Worm (Caenorhabditis elegans) whole organism, L3 larva: ENCODE results near the gene srbc-32.
"Not testable (repeated sequence)": the region's sequence is repeated elsewhere in the genome, so short reads cannot be mapped to it uniquely, and the experiment has no call there.

Experiments
- R02D3.7 ChIP-seq: fragments of 150-350 bp; optimal IDR thresholded peaks from 2 replicates; lab custom pipeline; 2014; ENCODE audit warnings: missing biosample characterization, missing genetic modification characterization
- ZK546.5 ChIP-seq: sonication (generic microtip); optimal IDR thresholded peaks from 2 replicates; lab custom pipeline; 2017; ENCODE audit warnings: missing biosample characterization, missing genetic modification characterization
- ama-1 ChIP-seq: fragments of 150-350 bp; optimal IDR thresholded peaks from 2 replicates; lab custom pipeline; 2018
- ceh-16 ChIP-seq: sonication (generic microtip); optimal IDR thresholded peaks from 2 replicates; lab custom pipeline; 2017; ENCODE audit warnings: missing biosample characterization, missing genetic modification characterization
- ceh-28 ChIP-seq: fragments of 150-350 bp; optimal IDR thresholded peaks from 2 replicates; lab custom pipeline; 2014; ENCODE audit warnings: missing biosample characterization, missing genetic modification reagents, missing genetic modification characterization
- ceh-82 ChIP-seq: fragments of 150-350 bp; optimal IDR thresholded peaks from 2 replicates; lab custom pipeline; 2014; ENCODE audit warnings: missing biosample characterization, missing genetic modification characterization
- daf-12 ChIP-seq: fragments of 150-350 bp; optimal IDR thresholded peaks from 2 replicates; lab custom pipeline; 2014; ENCODE audit warnings: missing biosample characterization, missing genetic modification reagents, missing genetic modification characterization
- egl-27 ChIP-seq: sonication (generic microtip); optimal IDR thresholded peaks from 4 replicates; lab custom pipeline; 2017; ENCODE audit warnings: missing biosample characterization, missing genetic modification reagents, missing genetic modification characterization
- egl-5 ChIP-seq: fragments of 150-350 bp; optimal IDR thresholded peaks from 2 replicates; lab custom pipeline; 2017; ENCODE audit warnings: missing biosample characterization, missing genetic modification reagents, missing genetic modification characterization, inconsistent platforms
- elt-1 ChIP-seq: fragments of 150-350 bp; optimal IDR thresholded peaks from 2 replicates; lab custom pipeline; 2014; ENCODE audit warnings: missing biosample characterization, missing genetic modification characterization
- elt-3 ChIP-seq, 3 experiments: fragments of 150-350 bp in 1 of 3; sonication (generic microtip) in 2 of 3; optimal IDR thresholded peaks; 2 replicates in 2 of 3; 4 replicates in 1 of 3; lab custom pipeline; 2014 to 2017; ENCODE audit warnings: missing biosample characterization in 3 of 3, missing genetic modification characterization in 3 of 3
- eor-1 ChIP-seq, 2 experiments: fragments of 150-350 bp; optimal IDR thresholded peaks; 2 replicates each; lab custom pipeline; 2014 to 2018; ENCODE audit warnings: missing biosample characterization in 2 of 2, missing genetic modification characterization in 2 of 2
- fkh-10 ChIP-seq: sonication (generic microtip); optimal IDR thresholded peaks from 2 replicates; lab custom pipeline; 2017; ENCODE audit warnings: missing biosample characterization, missing genetic modification reagents, missing genetic modification characterization
- fkh-2 ChIP-seq: fragments of 150-350 bp; optimal IDR thresholded peaks from 2 replicates; lab custom pipeline; 2014; ENCODE audit warnings: missing biosample characterization, missing genetic modification reagents, missing genetic modification characterization
- fos-1 ChIP-seq: fragments of 150-350 bp; optimal IDR thresholded peaks from 2 replicates; lab custom pipeline; 2014; ENCODE audit warnings: missing biosample characterization, missing genetic modification characterization
- hmg-11 ChIP-seq: sonication (generic microtip); optimal IDR thresholded peaks from 2 replicates; lab custom pipeline; 2016; ENCODE audit warnings: missing genetic modification characterization, missing compliant biosample characterization
- jun-1 ChIP-seq: fragments of 150-350 bp; optimal IDR thresholded peaks from 2 replicates; lab custom pipeline; 2014; ENCODE audit warnings: missing biosample characterization, missing genetic modification reagents, missing genetic modification characterization
- lin-39 ChIP-seq: fragments of 150-350 bp; optimal IDR thresholded peaks from 2 replicates; lab custom pipeline; 2018; ENCODE audit warnings: missing biosample characterization, missing genetic modification reagents, missing genetic modification characterization
- lsy-12 ChIP-seq: sonication (generic microtip); optimal IDR thresholded peaks from 2 replicates; lab custom pipeline; 2016; ENCODE audit warnings: mild to moderate bottlenecking, missing genetic modification characterization, missing compliant biosample characterization
- mdl-1 ChIP-seq: fragments of 150-350 bp; optimal IDR thresholded peaks from 2 replicates; lab custom pipeline; 2014; ENCODE audit warnings: missing biosample characterization, missing genetic modification characterization
- nfya-1 ChIP-seq: sonication (generic microtip); optimal IDR thresholded peaks from 2 replicates; lab custom pipeline; 2017; ENCODE audit warnings: missing genetic modification characterization, mild to moderate bottlenecking, missing compliant biosample characterization, antibody characterized with exemption, moderate library complexity; ENCODE audit not compliant: insufficient read depth
- nhr-12 ChIP-seq: fragments of 150-350 bp; optimal IDR thresholded peaks from 2 replicates; lab custom pipeline; 2014; ENCODE audit warnings: missing biosample characterization, missing genetic modification characterization
- nhr-23 ChIP-seq: fragments of 150-350 bp; optimal IDR thresholded peaks from 2 replicates; lab custom pipeline; 2014; ENCODE audit warnings: missing biosample characterization, missing genetic modification reagents, missing genetic modification characterization
- nhr-28 ChIP-seq: fragments of 150-350 bp; optimal IDR thresholded peaks from 2 replicates; lab custom pipeline; 2014; ENCODE audit warnings: missing biosample characterization, missing genetic modification characterization
- nhr-43 ChIP-seq: sonication (generic microtip); optimal IDR thresholded peaks from 2 replicates; lab custom pipeline; 2016; ENCODE audit warnings: mild to moderate bottlenecking, missing genetic modification characterization, missing compliant biosample characterization; ENCODE audit not compliant: poor library complexity, severe bottlenecking
- nhr-76 ChIP-seq: fragments of 150-350 bp; sonication (generic microtip); optimal IDR thresholded peaks from 5 replicates; lab custom pipeline; 2014; ENCODE audit warnings: missing biosample characterization, missing genetic modification characterization
- nhr-77 ChIP-seq: fragments of 150-350 bp; optimal IDR thresholded peaks from 2 replicates; lab custom pipeline; 2014; ENCODE audit warnings: missing biosample characterization, missing genetic modification characterization
- pha-4 ChIP-seq: fragments of 150-350 bp; optimal IDR thresholded peaks from 2 replicates; lab custom pipeline; 2014; ENCODE audit warnings: missing biosample characterization, missing genetic modification reagents, missing genetic modification characterization
- pqm-1 ChIP-seq: fragments of 150-350 bp; optimal IDR thresholded peaks from 2 replicates; lab custom pipeline; 2017; ENCODE audit warnings: missing biosample characterization, missing genetic modification characterization, inconsistent platforms
- sea-2 ChIP-seq: fragments of 150-350 bp; sonication (generic microtip); optimal IDR thresholded peaks from 4 replicates; lab custom pipeline; 2014; ENCODE audit warnings: missing biosample characterization, missing genetic modification reagents, missing genetic modification characterization
- skn-1 ChIP-seq: fragments of 150-350 bp; optimal IDR thresholded peaks from 2 replicates; lab custom pipeline; 2014; ENCODE audit warnings: missing biosample characterization, missing genetic modification characterization
- snpc-4 ChIP-seq: fragments of 150-350 bp; optimal IDR thresholded peaks from 2 replicates; lab custom pipeline; 2014; ENCODE audit warnings: missing biosample characterization, missing genetic modification characterization
- tbx-2 ChIP-seq: sonication (generic microtip); optimal IDR thresholded peaks from 2 replicates; lab custom pipeline; 2016; ENCODE audit warnings: mild to moderate bottlenecking, missing genetic modification characterization, missing compliant biosample characterization
- unc-39 ChIP-seq: sonication (generic microtip); optimal IDR thresholded peaks from 4 replicates; lab custom pipeline; 2017; ENCODE audit warnings: missing biosample characterization, missing genetic modification characterization
- unc-62 ChIP-seq: fragments of 150-350 bp; sonication (generic microtip); optimal IDR thresholded peaks from 4 replicates; lab custom pipeline; 2014; ENCODE audit warnings: missing biosample characterization, missing genetic modification reagents, missing genetic modification characterization
- ztf-4 ChIP-seq: fragments of 150-350 bp; optimal IDR thresholded peaks from 2 replicates; lab custom pipeline; 2014; ENCODE audit warnings: missing biosample characterization, missing genetic modification characterization

srbc-32 gene

DNA sequence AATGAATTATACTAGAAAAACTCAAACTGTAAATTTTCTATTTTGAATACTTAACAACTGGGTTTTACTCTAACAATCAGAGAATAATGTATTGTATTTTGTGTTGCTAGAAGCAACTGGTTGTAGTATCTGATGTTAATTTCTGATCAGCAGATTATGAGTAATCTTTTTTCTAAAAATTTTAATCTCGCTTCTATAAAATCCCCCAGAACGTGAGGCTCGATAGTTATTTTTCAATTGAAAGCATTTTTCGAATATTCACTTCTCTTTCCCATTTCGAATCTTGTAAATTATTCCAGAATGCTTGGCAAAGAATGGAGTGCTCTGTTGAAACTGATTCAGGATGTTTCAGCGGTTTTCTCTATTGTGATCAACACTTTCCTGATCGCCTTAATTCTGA, 31.1 kb upstream of the srbc-32 start, which contains the start of gene str-227:
TSS of gene str-227 (plus strand) at position 301 of the 400 bp plus-strand sequence.
- TF ChIP-seq skn-1 (tag; lab: Kevin White, UChicago) (no peak), eor-1 (tag; optimal IDR thresholded peaks at IDR 0.05; lab: Kevin White, UChicago) (no peak), egl-5 (tag; lab: Kevin White, UChicago) (no peak), ceh-16 (tag; lab: Kevin White, UChicago) (no peak), tbx-2 (tag; lab: Kevin White, UChicago) (no peak), snpc-4 (no peak), R02D3.7 (tag; lab: Kevin White, UChicago) (no peak)

DNA sequence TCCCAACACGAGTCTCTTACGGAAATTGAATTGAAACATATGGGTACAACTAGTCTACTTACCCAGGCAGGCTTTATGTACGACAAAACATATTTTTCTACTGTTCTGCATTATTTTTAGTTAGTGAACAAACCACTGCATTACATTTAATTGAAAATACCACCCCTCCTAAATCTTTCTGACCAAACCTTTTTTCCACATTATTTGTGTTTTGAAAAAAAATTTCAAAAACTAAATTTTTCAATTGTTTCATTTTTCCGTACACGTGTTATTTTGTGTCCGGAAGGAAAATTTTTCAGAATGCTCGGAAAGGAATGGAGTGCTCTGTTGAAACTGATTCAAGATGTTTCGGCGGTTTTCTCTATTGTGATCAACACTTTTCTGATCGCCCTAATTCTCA, 25.6 kb upstream of the srbc-32 start, which contains the start of gene str-226:
TSS of gene str-226 (plus strand) at position 301 of the 400 bp plus-strand sequence.
- no peak for TF ChIP-seq ceh-82
- no peak for TF ChIP-seq nhr-77 (tag; lab: Kevin White, UChicago)
- TF ChIP-seq nhr-12 (tag; lab: Kevin White, UChicago), result no peak
- TF ChIP-seq sea-2 (GFP tag; lab: Kevin White, UChicago), result no peak
- no peak for TF ChIP-seq ZK546.5 (tag; lab: Kevin White, UChicago)
- no peak for TF ChIP-seq pha-4 (tag; lab: Kevin White, UChicago)
- no peak for TF ChIP-seq egl-27 (tag; lab: Kevin White, UChicago)
- no peak for TF ChIP-seq nhr-76 (tag; lab: Kevin White, UChicago)
- TF ChIP-seq unc-39 (tag; lab: Kevin White, UChicago), result no peak
- TF ChIP-seq nhr-28 (tag; lab: Kevin White, UChicago), result no peak
- TF ChIP-seq ceh-28 (tag; lab: Kevin White, UChicago), result no peak

DNA sequence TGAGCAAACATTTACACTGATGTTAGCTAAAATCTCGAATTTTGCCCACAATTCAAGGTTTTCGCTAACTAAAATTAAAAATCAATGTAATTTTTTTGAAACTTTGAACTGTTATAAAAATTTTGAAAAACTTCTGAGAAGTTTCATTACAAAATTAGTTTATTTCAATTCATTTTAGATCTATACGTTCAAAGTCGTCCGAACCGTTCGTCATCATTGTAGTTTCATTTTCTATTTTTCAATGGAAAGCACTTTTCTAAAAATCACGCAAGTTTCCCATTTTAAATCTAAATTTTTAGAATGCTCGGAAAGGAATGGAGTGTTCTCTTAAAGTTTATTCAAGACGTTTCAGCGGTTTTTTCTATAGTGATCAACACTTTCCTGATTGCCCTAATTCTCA, 23.1 kb upstream of the srbc-32 start, which contains the start of gene str-228:
TSS of gene str-228 (plus strand) at position 301 of the 400 bp plus-strand sequence.
- TF ChIP-seq skn-1 (tag; lab: Kevin White, UChicago) (no peak), daf-12 (tag; lab: Kevin White, UChicago) (no peak), lin-39 (tag; lab: Kevin White, UChicago) (no peak), lsy-12 (tag; lab: Kevin White, UChicago) (no peak), fkh-2 (tag; lab: Kevin White, UChicago) (no peak), elt-1 (no peak), fkh-10 (no peak), elt-3 (tag; optimal IDR thresholded peaks at IDR 0.05; lab: Kevin White, UChicago) (no peak), ceh-82 (no peak), nhr-43 (no peak), pqm-1 (tag; lab: Kevin White, UChicago) (no peak), sea-2 (GFP tag; lab: Kevin White, UChicago) (no peak), unc-62 (no peak), snpc-4 (no peak), ama-1 (no peak), ztf-4 (tag; lab: Kevin White, UChicago) (no peak)

DNA sequence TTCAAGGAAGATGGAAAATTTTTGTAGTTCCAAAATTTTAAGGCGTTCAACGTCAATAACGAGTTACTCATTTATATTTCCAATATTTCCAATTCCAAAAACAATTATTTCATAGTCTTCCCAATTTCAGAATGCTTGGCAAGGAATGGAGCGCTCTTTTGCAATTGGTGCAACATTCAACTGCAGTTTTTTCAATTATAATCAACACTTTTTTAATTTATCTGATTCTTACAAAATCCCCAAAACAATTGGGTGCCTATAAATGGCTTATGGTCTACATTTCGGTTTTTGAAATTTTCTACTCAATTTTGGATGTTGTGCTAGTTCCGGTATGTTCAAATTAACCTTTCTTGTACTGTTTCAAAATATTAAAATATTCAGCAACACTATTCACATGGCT, 20.9 kb upstream of the srbc-32 start, which contains the start of gene str-225:
TSS of gene str-225 (plus strand) at position 132 of the 400 bp plus-strand sequence.
- TF ChIP-seq fos-1 (no peak), lin-39 (tag; lab: Kevin White, UChicago) (no peak), ztf-4 (tag; lab: Kevin White, UChicago) (no peak), nhr-43 (no peak), fkh-2 (tag; lab: Kevin White, UChicago) (no peak), nhr-28 (tag; lab: Kevin White, UChicago) (no peak), elt-1 (no peak), daf-12 (tag; lab: Kevin White, UChicago) (no peak), nfya-1 (no peak), R02D3.7 (tag; lab: Kevin White, UChicago) (no peak), pha-4 (tag; lab: Kevin White, UChicago) (no peak), mdl-1 (tag; lab: Kevin White, UChicago) (no peak), nhr-23 (tag; lab: Kevin White, UChicago) (no peak)

DNA sequence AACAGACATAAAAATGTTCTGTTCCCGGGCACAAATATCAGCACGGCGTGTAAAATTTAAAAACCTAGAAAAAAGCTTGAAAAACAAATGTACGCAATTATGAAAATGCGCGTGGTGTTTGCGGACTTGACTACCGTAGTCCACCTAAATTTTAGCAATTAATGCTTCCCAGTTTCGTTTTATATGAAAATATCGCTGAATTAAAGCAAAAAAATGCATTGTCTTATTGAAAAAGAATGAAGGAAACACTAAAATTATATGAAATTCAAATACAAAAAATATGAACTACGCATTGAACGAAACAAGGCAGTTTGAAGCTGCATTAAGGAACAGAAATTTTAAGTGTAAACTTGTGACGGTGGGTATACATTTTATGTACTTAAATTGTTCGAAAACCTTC, 19.5 kb upstream of the srbc-32 start, which contains the start of gene ugt-64:
TSS of gene ugt-64 (minus strand) at position 101 of the 400 bp plus-strand sequence.
- not testable (repeated sequence) for TF ChIP-seq egl-5 (tag; lab: Kevin White, UChicago); jun-1; hmg-11 (tag; lab: Kevin White, UChicago)
